Fruit fly (Drosophila melanogaster): Measurements from ENCODE around the gene RhoGAP102A.

The RhoGAP102A gene

dm6 chr4:210011-210649, 44.7 kb upstream of the RhoGAP102A start, which contains the start of gene Crk (continued):
- TF ChIP-seq CG6813 (GFP tag; optimal IDR thresholded peaks at IDR 0.05), result no peak
- peak; percentile 7 for TF ChIP-seq odd (GFP tag; optimal IDR thresholded peaks at IDR 0.05)
- TF ChIP-seq CG6175 (GFP tag; IDR thresholded peaks at IDR 0.05), result no peak
- no peak for TF ChIP-seq CG11695 (GFP tag; IDR thresholded peaks at IDR 0.05)
- peak; percentile 37 for TF ChIP-seq HmgD (GFP tag; optimal IDR thresholded peaks at IDR 0.05)
- no peak for TF ChIP-seq gcm2 (GFP tag; optimal IDR thresholded peaks at IDR 0.05)
- no peak for TF ChIP-seq Gug (GFP tag; IDR thresholded peaks at IDR 0.05)
- no peak for TF ChIP-seq CG16863 (GFP tag; optimal IDR thresholded peaks at IDR 0.05)
- no peak for TF ChIP-seq H2.0 (GFP tag; IDR thresholded peaks at IDR 0.05)
- TF ChIP-seq lilli (GFP tag; optimal IDR thresholded peaks at IDR 0.05), result no peak
- TF ChIP-seq p53 (GFP tag; optimal IDR thresholded peaks at IDR 0.05), result no peak
- no peak for TF ChIP-seq CG3163 (GFP tag; optimal IDR thresholded peaks at IDR 0.05)
- TF ChIP-seq CkIIα-i1 (GFP tag; IDR thresholded peaks at IDR 0.05), result no peak
- peak; percentile 87 for TF ChIP-seq CG4617 (GFP tag; optimal IDR thresholded peaks at IDR 0.05; ENCODE audit: borderline replicate concordance)
- no peak for TF ChIP-seq Blimp-1 (GFP tag; optimal IDR thresholded peaks at IDR 0.05)
- no peak for TF ChIP-seq Vsx1 (GFP tag; optimal IDR thresholded peaks at IDR 0.05)
- no peak for TF ChIP-seq btn (GFP tag; optimal IDR thresholded peaks at IDR 0.05)
- no peak for TF ChIP-seq Dad (GFP tag; optimal IDR thresholded peaks at IDR 0.05)
- no peak for TF ChIP-seq CG14710 (tag; optimal IDR thresholded peaks at IDR 0.05)
- no peak for TF ChIP-seq CG34422 (GFP tag; IDR thresholded peaks at IDR 0.05)
- no peak for TF ChIP-seq ftz-f1 (GFP tag; optimal IDR thresholded peaks at IDR 0.05)
- TF ChIP-seq al (GFP tag; IDR thresholded peaks at IDR 0.05), result no peak
- TF ChIP-seq CG13624 (GFP tag; optimal IDR thresholded peaks at IDR 0.05), result peak; percentile 3
- peak; percentile 55; the same call in 2 of the 3 replicates for TF ChIP-seq CG6791 (GFP tag; IDR thresholded peaks at IDR 0.05; ENCODE audit: partially characterized antibody)
- TF ChIP-seq Kr (GFP tag; optimal IDR thresholded peaks at IDR 0.05), result no peak
- no peak for TF ChIP-seq Awh (GFP tag; IDR thresholded peaks at IDR 0.05)
- no peak for TF ChIP-seq CG9215 (GFP tag; IDR thresholded peaks at IDR 0.05)
- TF ChIP-seq fd96Cb (tag; optimal IDR thresholded peaks at IDR 0.05), result no peak
- TF ChIP-seq crol (GFP tag; IDR thresholded peaks at IDR 0.05), result no peak
- TF ChIP-seq Med (GFP tag), result peak; percentile 61
- no peak for TF ChIP-seq cwo (GFP tag; optimal IDR thresholded peaks at IDR 0.05)
- TF ChIP-seq sr (GFP tag; IDR thresholded peaks at IDR 0.05), result no peak
- no peak for TF ChIP-seq NfI (GFP tag; optimal IDR thresholded peaks at IDR 0.05)
- no peak for TF ChIP-seq Myb (GFP tag; optimal IDR thresholded peaks at IDR 0.05)
- TF ChIP-seq Ptx1 (GFP tag; IDR thresholded peaks at IDR 0.05), result no peak
- TF ChIP-seq ham (GFP tag; IDR thresholded peaks at IDR 0.05), result no peak
- TF ChIP-seq nau (GFP tag; optimal IDR thresholded peaks at IDR 0.05), result peak; percentile 45
- TF ChIP-seq CG12942 (GFP tag; optimal IDR thresholded peaks at IDR 0.05), result peak; percentile 6
- TF ChIP-seq fu2 (GFP tag; optimal IDR thresholded peaks at IDR 0.05), result no peak
- no peak for TF ChIP-seq CG42726 (GFP tag; IDR thresholded peaks at IDR 0.05; ENCODE audit: partially characterized antibody)
- TF ChIP-seq CG3995 (GFP tag; optimal IDR thresholded peaks at IDR 0.05), result peak; percentile 32
- no peak for TF ChIP-seq Opbp (GFP tag; IDR thresholded peaks at IDR 0.05; ENCODE audit: partially characterized antibody)
- no peak for TF ChIP-seq CG4328 (GFP tag; optimal IDR thresholded peaks at IDR 0.05)
- TF ChIP-seq schlank (tag; optimal IDR thresholded peaks at IDR 0.05), result no peak
- no peak for TF ChIP-seq gsb (GFP tag; IDR thresholded peaks at IDR 0.05)
- no peak for TF ChIP-seq MTF-1 (GFP tag; optimal IDR thresholded peaks at IDR 0.05; ENCODE audit: borderline replicate concordance)
- TF ChIP-seq knrl (GFP tag; IDR thresholded peaks at IDR 0.05; ENCODE audit: partially characterized antibody), result no peak
- TF ChIP-seq zf30C (GFP tag; optimal IDR thresholded peaks at IDR 0.05), result no peak
- TF ChIP-seq CG12155 (GFP tag; optimal IDR thresholded peaks at IDR 0.05), result no peak
- TF ChIP-seq Dref (GFP tag; IDR thresholded peaks at IDR 0.05), result peak; percentile 88
- TF ChIP-seq CG13894 (tag; optimal IDR thresholded peaks at IDR 0.05), result no peak
